Fruit fly (Drosophila melanogaster) whole organism, prepupa: ENCODE data around the gene CG11379.

ENCODE experiments used
- Hr39 ChIP-seq: fragments of 200-800 bp; sonication (Bioruptor generic); optimal IDR thresholded peaks from 2 replicates; lab custom pipeline; 2016; ENCODE audit warnings: missing biosample characterization, missing genetic modification characterization
- Lpt ChIP-seq: fragments of 200-800 bp; sonication (Bioruptor generic); optimal IDR thresholded peaks from 3 replicates; lab custom pipeline; 2016; ENCODE audit warnings: missing biosample characterization, missing genetic modification characterization

- TF ChIP-seq Lpt (GFP tag; lab: Kevin White, UChicago) (no peak), Hr39 (no peak)
Measured at dm6 chrX:1161913-1162439, 18.0 kb upstream of the CG11379 start, which contains the start of gene eIF4E7.
